Worm (Caenorhabditis elegans): ENCODE data around the gene C08E8.2.

Gene C08E8.2

ce11 chrV:18331086-18331485 is 24.6 kb downstream of the C08E8.2 start, which contains the start of gene B0462.4:
Gene B0462.4, minus strand, starts transcription at chrV:18331186.
- TF ChIP-seq ceh-36 (tag; optimal IDR thresholded peaks at IDR 0.05): no peak

DNA sequence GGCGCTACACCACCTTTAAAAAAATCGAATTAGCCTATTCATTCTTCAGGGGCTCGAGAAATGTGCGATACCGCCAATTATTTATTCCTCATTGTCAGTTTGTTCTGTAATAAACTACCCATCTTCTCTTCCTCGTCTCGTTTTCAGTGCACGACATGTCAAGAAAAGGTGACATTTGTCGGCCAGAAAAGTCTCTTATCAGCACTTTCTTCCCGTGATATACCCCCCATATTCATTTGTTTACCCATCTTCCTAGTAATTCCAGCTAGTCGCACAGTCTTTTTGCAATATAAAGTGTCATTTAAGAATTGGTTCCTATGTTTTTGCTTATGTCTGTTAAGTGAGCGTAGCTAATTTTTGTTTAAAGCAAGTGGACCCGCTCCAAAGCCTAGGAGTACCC is 31.1 kb downstream of the C08E8.2 start:
- TF ChIP-seq ets-7 (tag; optimal IDR thresholded peaks at IDR 0.05) (no peak), tbx-11 (GFP tag; IDR thresholded peaks at IDR 0.05) (no peak), B0310.2 (tag; optimal IDR thresholded peaks at IDR 0.05) (no peak), pes-1 (GFP tag; IDR thresholded peaks at IDR 0.05) (no peak)

- no peak for TF ChIP-seq ceh-36 (tag; optimal IDR thresholded peaks at IDR 0.05)
- TF ChIP-seq ets-7 (tag; optimal IDR thresholded peaks at IDR 0.05): no peak
- TF ChIP-seq flt-1 (GFP tag; IDR thresholded peaks at IDR 0.05): no peak
- no peak for TF ChIP-seq ama-1 (optimal IDR thresholded peaks at IDR 0.05)
- TF ChIP-seq F13C5.2 (tag; optimal IDR thresholded peaks at IDR 0.05): no peak
- no peak for TF ChIP-seq scrt-1 (GFP tag; IDR thresholded peaks at IDR 0.05)
- TF ChIP-seq tbx-37 (GFP tag; conservative IDR thresholded peaks at IDR 0.05): no peak
- no peak for TF ChIP-seq pes-1 (GFP tag; IDR thresholded peaks at IDR 0.05)
- TF ChIP-seq aly-1 (tag; optimal IDR thresholded peaks at IDR 0.05): no peak
- TF ChIP-seq tbx-11 (GFP tag; IDR thresholded peaks at IDR 0.05): no peak
- no peak for TF ChIP-seq ceh-13 (GFP tag; optimal IDR thresholded peaks at IDR 0.05)
- TF ChIP-seq hmbx-1 (tag; optimal IDR thresholded peaks at IDR 0.05): no peak
- TF ChIP-seq hmg-4 (GFP tag; optimal IDR thresholded peaks at IDR 0.05): no peak
- TF ChIP-seq tra-4 (tag; optimal IDR thresholded peaks at IDR 0.05): no peak
- no peak for TF ChIP-seq sea-1 (GFP tag; conservative IDR thresholded peaks at IDR 0.05)
- TF ChIP-seq B0310.2 (tag; optimal IDR thresholded peaks at IDR 0.05): no peak
- TF ChIP-seq hnd-1 (tag; optimal IDR thresholded peaks at IDR 0.05): no peak
Measured at ce11 chrV:18323231-18323630, 32.4 kb downstream of the C08E8.2 start, which contains the start of gene B0462.5. Gene B0462.5, minus strand, starts transcription at chrV:18323331.

ce11 chrV:18318312-18318711 is 37.3 kb downstream of the C08E8.2 start, which contains the start of gene fbxb-119:
Gene fbxb-119, plus strand, starts transcription at chrV:18318612.
- TF ChIP-seq tbx-37 (GFP tag; conservative IDR thresholded peaks at IDR 0.05): no peak
- TF ChIP-seq pes-1 (GFP tag; IDR thresholded peaks at IDR 0.05): no peak
- TF ChIP-seq hnd-1 (tag; optimal IDR thresholded peaks at IDR 0.05): no peak
- no peak for TF ChIP-seq ama-1 (optimal IDR thresholded peaks at IDR 0.05)
- TF ChIP-seq flt-1 (GFP tag; IDR thresholded peaks at IDR 0.05): no peak
- no peak for TF ChIP-seq ets-7 (tag; optimal IDR thresholded peaks at IDR 0.05)
- TF ChIP-seq F13C5.2 (tag; optimal IDR thresholded peaks at IDR 0.05): no peak
- TF ChIP-seq ceh-36 (tag; optimal IDR thresholded peaks at IDR 0.05): no peak
- TF ChIP-seq ceh-13 (GFP tag; optimal IDR thresholded peaks at IDR 0.05): no peak
- TF ChIP-seq sea-1 (GFP tag; conservative IDR thresholded peaks at IDR 0.05): no peak
- no peak for TF ChIP-seq hmg-4 (GFP tag; optimal IDR thresholded peaks at IDR 0.05)
- no peak for TF ChIP-seq hmbx-1 (tag; optimal IDR thresholded peaks at IDR 0.05)
- TF ChIP-seq tra-4 (tag; optimal IDR thresholded peaks at IDR 0.05): no peak
- no peak for TF ChIP-seq scrt-1 (GFP tag; IDR thresholded peaks at IDR 0.05)
- TF ChIP-seq aly-1 (tag; optimal IDR thresholded peaks at IDR 0.05): no peak

Data from whole organism, early embryonic.